Worm (Caenorhabditis elegans): ENCODE measurements around the gene C13C4.7.

Gene C13C4.7

DNA sequence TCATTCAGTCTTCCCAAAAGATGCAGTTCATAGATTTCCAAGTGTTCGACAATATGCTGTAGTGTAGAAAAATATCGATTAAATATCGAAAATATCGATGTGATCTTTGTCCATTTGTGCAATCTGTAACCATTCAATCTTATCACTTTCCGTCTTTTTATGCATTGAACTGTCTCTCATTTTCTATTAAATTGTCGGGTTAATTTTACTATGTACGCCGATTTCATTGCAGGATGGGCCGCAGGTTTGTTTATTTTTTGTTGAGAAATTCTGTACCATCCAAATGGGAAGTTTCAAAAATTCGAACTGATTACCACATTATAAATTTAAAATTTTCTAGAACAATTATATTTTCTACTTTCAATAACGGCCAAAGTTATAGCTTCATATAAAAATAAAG lies 36.1 kb downstream of the C13C4.7 start, which contains the start of gene R07B7.8:
Gene R07B7.8, minus strand, starts transcription at position 101 of the 400 bp plus-strand sequence.
- TF ChIP-seq ceh-36 (tag; optimal IDR thresholded peaks at IDR 0.05) (no peak), flt-1 (GFP tag; IDR thresholded peaks at IDR 0.05) (no peak), scrt-1 (GFP tag; IDR thresholded peaks at IDR 0.05) (no peak), tra-4 (tag; optimal IDR thresholded peaks at IDR 0.05) (no peak), ama-1 (optimal IDR thresholded peaks at IDR 0.05) (no peak), pes-1 (GFP tag; IDR thresholded peaks at IDR 0.05) (no peak), F13C5.2 (tag; optimal IDR thresholded peaks at IDR 0.05) (no peak)

DNA sequence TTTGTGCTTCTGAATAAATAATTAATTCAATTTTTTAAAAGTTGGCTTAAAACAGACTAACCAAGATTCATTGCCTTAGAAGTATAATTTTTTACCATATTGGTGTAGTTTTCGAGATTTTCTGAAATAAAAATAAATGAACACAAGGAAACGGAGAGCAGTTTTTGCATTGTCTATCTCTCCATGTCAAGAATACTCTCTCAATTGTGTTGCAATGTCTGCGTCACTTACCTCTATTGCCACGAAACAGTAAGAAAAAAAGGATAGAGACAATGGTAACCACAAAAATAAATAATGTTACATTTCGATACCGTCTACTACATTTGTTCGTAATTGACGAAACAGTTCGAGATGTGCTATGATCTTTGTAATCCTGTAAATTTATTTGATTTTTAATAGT lies 37.3 kb downstream of the C13C4.7 start, which contains the start of gene R07B7.10:
Gene R07B7.10, plus strand, starts transcription at position 285 of the 400 bp plus-strand sequence.
- TF ChIP-seq flt-1 (GFP tag; IDR thresholded peaks at IDR 0.05) (no peak), tbx-37 (GFP tag; conservative IDR thresholded peaks at IDR 0.05) (no peak), ama-1 (optimal IDR thresholded peaks at IDR 0.05) (no peak), sea-1 (GFP tag; conservative IDR thresholded peaks at IDR 0.05) (no peak), hmg-4 (GFP tag; optimal IDR thresholded peaks at IDR 0.05) (no peak), tra-4 (tag; optimal IDR thresholded peaks at IDR 0.05) (no peak), ets-7 (tag; optimal IDR thresholded peaks at IDR 0.05) (no peak), tbx-11 (GFP tag; IDR thresholded peaks at IDR 0.05) (no peak), aly-1 (tag; optimal IDR thresholded peaks at IDR 0.05) (no peak), hnd-1 (tag; optimal IDR thresholded peaks at IDR 0.05) (no peak), scrt-1 (GFP tag; IDR thresholded peaks at IDR 0.05) (no peak), pes-1 (GFP tag; IDR thresholded peaks at IDR 0.05) (no peak), F13C5.2 (tag; optimal IDR thresholded peaks at IDR 0.05) (no peak), ceh-13 (GFP tag; optimal IDR thresholded peaks at IDR 0.05) (no peak)

DNA sequence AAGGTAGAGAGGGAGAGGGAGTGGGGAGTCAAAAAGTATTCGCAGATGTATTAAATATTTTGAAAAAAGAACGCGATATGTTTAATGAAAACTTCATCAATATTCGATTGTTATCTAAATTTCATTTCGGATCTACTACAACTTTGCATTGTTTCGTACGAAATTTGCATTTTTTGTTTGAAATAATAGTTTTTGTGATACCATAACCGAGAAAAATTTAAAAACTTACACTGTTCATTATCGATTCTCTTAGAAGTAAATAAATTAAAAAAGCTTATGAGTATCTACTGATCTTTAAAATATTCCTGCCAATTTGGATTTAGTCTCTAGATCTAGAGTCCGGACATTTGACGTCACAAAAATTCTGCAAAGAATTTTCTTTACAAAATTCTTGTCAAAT lies 40.0 kb downstream of the C13C4.7 start, which contains the start of gene R07B7.9:
Gene R07B7.9, minus strand, starts transcription at position 101 of the 400 bp plus-strand sequence.
- no peak for TF ChIP-seq ceh-13 (GFP tag; optimal IDR thresholded peaks at IDR 0.05)
- TF ChIP-seq pes-1 (GFP tag; IDR thresholded peaks at IDR 0.05) = no peak
- TF ChIP-seq aly-1 (tag; optimal IDR thresholded peaks at IDR 0.05) = no peak
- no peak for TF ChIP-seq hmg-4 (GFP tag; optimal IDR thresholded peaks at IDR 0.05)
- TF ChIP-seq ceh-36 (tag; optimal IDR thresholded peaks at IDR 0.05) = no peak
- no peak for TF ChIP-seq F13C5.2 (tag; optimal IDR thresholded peaks at IDR 0.05)

DNA sequence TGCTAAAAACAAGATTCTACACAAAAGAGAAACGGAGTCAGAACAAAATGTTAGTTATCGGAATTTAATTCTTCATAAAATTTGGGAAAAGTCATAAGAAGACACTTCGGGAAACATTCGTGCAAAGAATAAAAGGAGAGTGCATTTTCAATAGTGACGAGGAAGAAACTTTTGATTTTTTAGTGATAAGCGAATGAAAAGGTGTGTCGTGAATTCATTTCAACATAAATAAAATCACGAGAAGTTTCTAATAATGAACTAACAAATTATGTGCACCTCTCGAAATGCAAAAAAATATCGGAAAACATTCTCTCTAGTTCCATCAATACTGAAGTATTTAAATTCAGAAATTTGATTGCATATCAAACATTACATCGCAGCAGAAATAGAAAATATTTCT lies 44.3 kb downstream of the C13C4.7 start:
- no peak for TF ChIP-seq F13C5.2 (tag; optimal IDR thresholded peaks at IDR 0.05)

DNA sequence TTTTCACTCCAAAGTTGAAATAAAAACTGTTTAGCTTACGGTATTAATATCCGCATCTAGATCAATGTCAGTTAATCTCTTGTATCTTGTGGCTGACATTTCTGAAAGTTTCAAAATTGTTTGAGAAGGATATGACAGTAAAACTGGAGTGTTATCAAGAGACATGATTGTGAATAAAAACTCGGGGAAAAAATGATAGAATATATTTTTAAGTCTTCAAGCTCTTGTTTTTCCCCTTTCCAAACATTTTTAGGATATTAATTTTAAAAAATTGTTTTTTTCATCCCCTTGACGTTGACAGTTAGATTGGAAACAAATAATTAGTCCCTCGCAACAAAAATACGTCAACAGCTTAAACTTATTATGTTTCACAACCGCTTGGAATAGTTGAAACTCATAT lies 45.4 kb downstream of the C13C4.7 start, which contains the start of gene R07B7.6:
Gene R07B7.6, minus strand, starts transcription at position 101 of the 400 bp plus-strand sequence.
- TF ChIP-seq tra-4 (tag; optimal IDR thresholded peaks at IDR 0.05) = no peak
- TF ChIP-seq scrt-1 (GFP tag; IDR thresholded peaks at IDR 0.05) = no peak
- no peak for TF ChIP-seq pes-1 (GFP tag; IDR thresholded peaks at IDR 0.05)
- no peak for TF ChIP-seq aly-1 (tag; optimal IDR thresholded peaks at IDR 0.05)
- no peak for TF ChIP-seq B0310.2 (tag; optimal IDR thresholded peaks at IDR 0.05)
- TF ChIP-seq F13C5.2 (tag; optimal IDR thresholded peaks at IDR 0.05) = no peak
- no peak for TF ChIP-seq tbx-37 (GFP tag; conservative IDR thresholded peaks at IDR 0.05)
- TF ChIP-seq ets-7 (tag; optimal IDR thresholded peaks at IDR 0.05) = no peak
- no peak for TF ChIP-seq ceh-13 (GFP tag; optimal IDR thresholded peaks at IDR 0.05)
- TF ChIP-seq ceh-36 (tag; optimal IDR thresholded peaks at IDR 0.05) = no peak
- TF ChIP-seq tbx-11 (GFP tag; IDR thresholded peaks at IDR 0.05) = no peak

DNA sequence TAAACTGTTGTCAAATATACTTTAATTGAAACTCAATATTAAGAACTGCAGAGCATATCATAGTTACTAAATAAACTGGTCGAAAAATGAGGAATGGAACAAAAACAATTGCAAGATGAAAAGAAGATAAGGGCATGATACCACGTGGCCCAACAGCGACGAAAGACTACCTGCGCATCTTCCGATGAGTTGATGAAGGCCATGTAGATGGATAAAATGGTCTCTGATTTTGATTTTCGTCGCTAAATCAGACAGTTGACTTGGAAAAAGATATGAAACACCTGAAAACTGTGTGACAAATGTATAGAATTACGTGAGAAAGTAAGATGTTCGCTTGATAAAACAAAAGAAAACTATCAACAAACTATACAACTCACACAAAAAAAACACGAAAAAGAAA lies 48.8 kb downstream of the C13C4.7 start:
- TF ChIP-seq ama-1 (optimal IDR thresholded peaks at IDR 0.05) (no peak), tra-4 (tag; optimal IDR thresholded peaks at IDR 0.05) (no peak), pes-1 (GFP tag; IDR thresholded peaks at IDR 0.05) (no peak), hmg-4 (GFP tag; optimal IDR thresholded peaks at IDR 0.05) (no peak), hmbx-1 (tag; optimal IDR thresholded peaks at IDR 0.05) (no peak), hnd-1 (tag; optimal IDR thresholded peaks at IDR 0.05) (no peak), ets-7 (tag; optimal IDR thresholded peaks at IDR 0.05) (no peak), tbx-11 (GFP tag; IDR thresholded peaks at IDR 0.05) (no peak), B0310.2 (tag; optimal IDR thresholded peaks at IDR 0.05) (no peak), aly-1 (tag; optimal IDR thresholded peaks at IDR 0.05) (no peak), F13C5.2 (tag; optimal IDR thresholded peaks at IDR 0.05) (no peak), flt-1 (GFP tag; IDR thresholded peaks at IDR 0.05) (no peak)

DNA sequence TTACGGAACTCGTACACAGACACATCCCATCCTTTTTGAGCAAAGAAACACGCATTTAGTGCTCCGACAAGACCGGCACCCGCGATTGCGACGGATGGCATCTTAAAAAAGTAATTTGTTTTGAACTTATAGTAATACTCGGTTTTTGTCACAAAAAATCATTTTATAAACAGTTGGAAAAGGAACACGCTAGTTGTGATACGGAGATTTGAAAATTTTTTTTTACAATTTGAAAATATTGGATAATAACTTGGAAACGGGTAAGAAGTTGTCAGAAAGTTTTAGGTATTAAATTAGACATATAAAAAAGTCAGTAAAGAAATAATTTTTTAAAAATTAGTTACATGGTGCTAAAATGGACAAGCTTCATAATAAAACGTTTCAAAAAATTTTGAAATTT lies 49.9 kb downstream of the C13C4.7 start, which contains the start of gene kmo-1:
Gene kmo-1, minus strand, starts transcription at position 101 of the 400 bp plus-strand sequence.
- TF ChIP-seq flt-1 (GFP tag; IDR thresholded peaks at IDR 0.05) (no peak), hnd-1 (tag; optimal IDR thresholded peaks at IDR 0.05) (no peak), tra-4 (tag; optimal IDR thresholded peaks at IDR 0.05) (no peak), scrt-1 (GFP tag; IDR thresholded peaks at IDR 0.05) (no peak), pes-1 (GFP tag; IDR thresholded peaks at IDR 0.05) (no peak), tbx-37 (GFP tag; conservative IDR thresholded peaks at IDR 0.05) (no peak), B0310.2 (tag; optimal IDR thresholded peaks at IDR 0.05) (no peak), sea-1 (GFP tag; conservative IDR thresholded peaks at IDR 0.05) (no peak), hmbx-1 (tag; optimal IDR thresholded peaks at IDR 0.05) (no peak), ceh-36 (tag; optimal IDR thresholded peaks at IDR 0.05) (no peak), ceh-13 (GFP tag; optimal IDR thresholded peaks at IDR 0.05) (no peak), ama-1 (optimal IDR thresholded peaks at IDR 0.05) (no peak), F13C5.2 (tag; optimal IDR thresholded peaks at IDR 0.05) (no peak), tbx-11 (GFP tag; IDR thresholded peaks at IDR 0.05) (no peak), aly-1 (tag; optimal IDR thresholded peaks at IDR 0.05) (no peak), hmg-4 (GFP tag; optimal IDR thresholded peaks at IDR 0.05) (no peak), ets-7 (tag; optimal IDR thresholded peaks at IDR 0.05) (no peak)
